Fruit fly (Drosophila melanogaster) whole organism, prepupa: ENCODE data around the gene CG2321.

Source experiments
- CG10631 ChIP-seq: fragments of 200-800 bp; sonication (Bioruptor generic); optimal IDR thresholded peaks from 2 replicates; lab custom pipeline; 2016; ENCODE audit warnings: missing biosample characterization, missing genetic modification characterization
- CG10669 ChIP-seq: fragments of 200-800 bp; sonication (Bioruptor generic); optimal IDR thresholded peaks from 3 replicates; lab custom pipeline; 2018; ENCODE audit warnings: missing biosample characterization, mild to moderate bottlenecking, missing genetic modification characterization, moderate library complexity
- CG11762 ChIP-seq: fragments of 200-800 bp; sonication (Bioruptor generic); optimal IDR thresholded peaks from 3 replicates; lab custom pipeline; 2016; ENCODE audit warnings: missing biosample characterization, missing genetic modification characterization; ENCODE audit not compliant: insufficient read depth
- CG11902 ChIP-seq: fragments of 200-800 bp; sonication (Bioruptor generic); optimal IDR thresholded peaks from 3 replicates; lab custom pipeline; 2016; ENCODE audit warnings: missing biosample characterization, missing genetic modification characterization
- CG15336 ChIP-seq: fragments of 200-800 bp; sonication (Bioruptor generic); IDR thresholded peaks from 2 replicates; pipeline ENCODE4 v1.3.6; 2022; ENCODE audit warnings: missing biosample characterization, missing genetic modification characterization
- CG1621 ChIP-seq: fragments of 200-800 bp; sonication (Bioruptor generic); optimal IDR thresholded peaks from 3 replicates; lab custom pipeline; 2018; ENCODE audit warnings: missing biosample characterization, mild to moderate bottlenecking, missing genetic modification characterization
- CG32006 ChIP-seq: fragments of 200-800 bp; sonication (Bioruptor generic); optimal IDR thresholded peaks from 3 replicates; lab custom pipeline; 2017; ENCODE audit warnings: missing biosample characterization, mild to moderate bottlenecking, missing genetic modification characterization
- CG34406 ChIP-seq: fragments of 200-800 bp; sonication (Bioruptor generic); optimal IDR thresholded peaks from 3 replicates; lab custom pipeline; 2016; ENCODE audit warnings: missing biosample characterization, missing genetic modification characterization
- CG3919 ChIP-seq: fragments of 200-800 bp; sonication (Bioruptor generic); optimal IDR thresholded peaks from 3 replicates; lab custom pipeline; 2016; ENCODE audit warnings: missing biosample characterization, missing genetic modification characterization
- CG4318 ChIP-seq: fragments of 200-800 bp; sonication (Bioruptor generic); optimal IDR thresholded peaks from 3 replicates; lab custom pipeline; 2017; ENCODE audit warnings: missing biosample characterization, mild to moderate bottlenecking, missing genetic modification characterization
- CG6163 ChIP-seq: fragments of 200-800 bp; sonication (Bioruptor generic); IDR thresholded peaks from 3 replicates; pipeline ENCODE4 v1.3.6; 2022; ENCODE audit warnings: missing biosample characterization, missing genetic modification characterization
- CG6276 ChIP-seq: fragments of 200-800 bp; sonication (Bioruptor generic); optimal IDR thresholded peaks from 2 replicates; lab custom pipeline; 2017; ENCODE audit warnings: missing biosample characterization, mild to moderate bottlenecking, missing genetic modification characterization
- CG6792 ChIP-seq: fragments of 200-800 bp; sonication (Bioruptor generic); optimal IDR thresholded peaks from 3 replicates; lab custom pipeline; 2016; ENCODE audit warnings: missing biosample characterization, missing genetic modification characterization
- CG8119 ChIP-seq: fragments of 200-800 bp; sonication (Bioruptor generic); IDR thresholded peaks from 3 replicates; pipeline ENCODE4 v1.3.6; 2022; ENCODE audit warnings: missing biosample characterization, missing genetic modification characterization
- CG8319 ChIP-seq: fragments of 200-800 bp; sonication (Bioruptor generic); optimal IDR thresholded peaks from 3 replicates; lab custom pipeline; 2016; ENCODE audit warnings: missing biosample characterization, missing genetic modification characterization
- CG8632 ChIP-seq: fragments of 200-800 bp; sonication (Bioruptor generic); optimal IDR thresholded peaks from 3 replicates; lab custom pipeline; 2016; ENCODE audit warnings: missing biosample characterization, missing genetic modification characterization
- CG9139 ChIP-seq: fragments of 200-800 bp; sonication (Bioruptor generic); optimal IDR thresholded peaks from 3 replicates; lab custom pipeline; 2017; ENCODE audit warnings: missing biosample characterization, mild to moderate bottlenecking, missing genetic modification characterization
- Eip75B ChIP-seq: fragments of 200-800 bp; sonication (Bioruptor generic); optimal IDR thresholded peaks from 3 replicates; lab custom pipeline; 2016; ENCODE audit warnings: missing biosample characterization, missing genetic modification characterization
- Eip78C ChIP-seq: fragments of 200-800 bp; sonication (Bioruptor generic); peaks from one replicate; lab custom pipeline; 2016; ENCODE audit warnings: missing biosample characterization, missing genetic modification characterization
- Ets96B ChIP-seq: fragments of 200-800 bp; optimal IDR thresholded peaks from 2 replicates; lab custom pipeline; 2019; ENCODE audit warnings: missing biosample characterization, mild to moderate bottlenecking, missing genetic modification characterization, moderate library complexity
- Hr4 ChIP-seq: fragments of 200-800 bp; sonication (Bioruptor generic); optimal IDR thresholded peaks from 3 replicates; lab custom pipeline; 2016; ENCODE audit warnings: missing biosample characterization, missing genetic modification characterization
- Lpt ChIP-seq: fragments of 200-800 bp; sonication (Bioruptor generic); optimal IDR thresholded peaks from 3 replicates; lab custom pipeline; 2016; ENCODE audit warnings: missing biosample characterization, missing genetic modification characterization
- OdsH ChIP-seq: fragments of 200-800 bp; sonication (Bioruptor generic); optimal IDR thresholded peaks from 3 replicates; lab custom pipeline; 2016; ENCODE audit warnings: missing biosample characterization, missing genetic modification characterization
- Sox14 ChIP-seq: fragments of 200-800 bp; sonication (Bioruptor generic); optimal IDR thresholded peaks from 3 replicates; lab custom pipeline; 2016; ENCODE audit warnings: missing biosample characterization, missing genetic modification characterization
- achi ChIP-seq: fragments of 200-800 bp; sonication (Bioruptor generic); optimal IDR thresholded peaks from 3 replicates; lab custom pipeline; 2016; ENCODE audit warnings: missing biosample characterization, missing genetic modification characterization
- acj6 ChIP-seq: fragments of 200-800 bp; sonication (Bioruptor generic); optimal IDR thresholded peaks from 3 replicates; lab custom pipeline; 2016; ENCODE audit warnings: missing biosample characterization, missing genetic modification characterization
- dac ChIP-seq: fragments of 200-800 bp; sonication (Bioruptor generic); optimal IDR thresholded peaks from 2 replicates; lab custom pipeline; 2017; ENCODE audit warnings: missing biosample characterization, mild to moderate bottlenecking, missing genetic modification characterization
- dsx ChIP-seq: fragments of 200-800 bp; optimal IDR thresholded peaks from 3 replicates; lab custom pipeline; 2019; ENCODE audit warnings: missing biosample characterization, mild to moderate bottlenecking, missing genetic modification characterization, moderate library complexity; ENCODE audit not compliant: poor library complexity, severe bottlenecking
- eg ChIP-seq: fragments of 200-800 bp; sonication (Bioruptor generic); IDR thresholded peaks from 3 replicates; pipeline ENCODE4 v1.3.6; 2022; ENCODE audit warnings: missing biosample characterization, missing genetic modification characterization
- esn ChIP-seq: fragments of 200-800 bp; sonication (Bioruptor generic); optimal IDR thresholded peaks from 2 replicates; lab custom pipeline; 2016; ENCODE audit warnings: missing biosample characterization, mild to moderate bottlenecking, missing genetic modification characterization, moderate library complexity
- fd59A ChIP-seq: fragments of 200-800 bp; sonication (Bioruptor generic); optimal IDR thresholded peaks from 2 replicates; lab custom pipeline; 2017; ENCODE audit warnings: missing biosample characterization, mild to moderate bottlenecking, missing genetic modification characterization, missing genetic modification reagents
- lz ChIP-seq: fragments of 200-800 bp; sonication (Bioruptor generic); optimal IDR thresholded peaks from 3 replicates; lab custom pipeline; 2016; ENCODE audit warnings: missing biosample characterization, missing genetic modification characterization
- net ChIP-seq: fragments of 200-800 bp; sonication (Bioruptor generic); optimal IDR thresholded peaks from 3 replicates; lab custom pipeline; 2016; ENCODE audit warnings: missing biosample characterization, missing genetic modification characterization
- pdm3 ChIP-seq: fragments of 200-800 bp; sonication (Bioruptor generic); optimal IDR thresholded peaks from 3 replicates; lab custom pipeline; 2016; ENCODE audit warnings: missing biosample characterization, missing genetic modification characterization
- salr ChIP-seq, 2 experiments: fragments of 200-800 bp; sonication (Bioruptor generic); optimal IDR thresholded peaks; 3 replicates each; lab custom pipeline; 2016 to 2018; ENCODE audit warnings: missing biosample characterization in 2 of 2, missing genetic modification characterization in 2 of 2, mild to moderate bottlenecking in 1 of 2
- spab ChIP-seq: fragments of 200-800 bp; sonication (Bioruptor generic); optimal IDR thresholded peaks from 2 replicates; lab custom pipeline; 2017; ENCODE audit warnings: missing biosample characterization, mild to moderate bottlenecking, missing genetic modification characterization, missing genetic modification reagents
- svp ChIP-seq: fragments of 200-800 bp; sonication (Bioruptor generic); peaks from one replicate; lab custom pipeline; 2016; ENCODE audit warnings: missing biosample characterization, missing genetic modification characterization
- vri ChIP-seq: fragments of 200-800 bp; sonication (Bioruptor generic); optimal IDR thresholded peaks from 3 replicates; lab custom pipeline; 2016; ENCODE audit warnings: missing biosample characterization, mild to moderate bottlenecking, missing genetic modification characterization

Gene CG2321

DNA sequence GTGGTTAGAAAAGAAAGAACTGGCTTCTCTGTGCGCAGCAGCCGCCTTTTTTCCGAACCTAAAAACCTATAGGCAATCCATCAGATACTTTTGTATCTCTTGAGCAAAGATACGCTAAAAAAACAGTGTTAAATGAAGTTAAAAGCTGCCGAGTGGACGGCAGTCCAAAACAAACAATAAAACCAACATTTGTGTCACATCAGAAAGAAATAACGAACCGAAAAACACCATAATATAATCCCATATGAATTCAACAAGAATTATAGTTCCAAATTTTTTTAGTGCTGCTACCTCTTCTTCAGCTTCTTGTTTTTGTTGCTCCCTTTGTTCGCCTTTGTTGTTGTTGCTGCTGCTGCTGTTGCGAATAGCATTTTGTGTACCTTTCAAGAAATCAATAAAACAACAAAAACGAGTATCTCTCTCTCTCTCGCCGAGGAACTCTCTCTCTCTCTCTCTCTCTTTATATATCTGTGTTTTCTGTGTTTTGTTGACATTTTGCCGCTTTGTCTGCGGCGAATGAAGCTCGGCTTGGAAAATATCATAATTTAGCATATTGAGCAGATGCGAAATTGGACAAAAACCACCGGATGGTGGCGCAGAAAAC, 31.2 kb downstream of the CG2321 start (continued):
- TF ChIP-seq fd59A (GFP tag; lab: Kevin White, UChicago) = no peak
- TF ChIP-seq CG10669 (GFP tag; lab: Kevin White, UChicago) = no peak
- peak; percentile 31; the same call in 1 of the 3 replicates for TF ChIP-seq CG6163 (GFP tag; lab: Robert Waterston, UW)
- no peak for TF ChIP-seq CG6792
- TF ChIP-seq esn (GFP tag; lab: Kevin White, UChicago) = no peak
- no peak for TF ChIP-seq CG9139
- TF ChIP-seq CG15336 (GFP tag; lab: Robert Waterston, UW) = no peak
- TF ChIP-seq vri = no peak
- TF ChIP-seq CG3919 (GFP tag; lab: Kevin White, UChicago) = no peak
- no peak for TF ChIP-seq CG34406 (GFP tag; lab: Kevin White, UChicago)
- TF ChIP-seq CG11762 (GFP tag; lab: Kevin White, UChicago) = no peak

DNA sequence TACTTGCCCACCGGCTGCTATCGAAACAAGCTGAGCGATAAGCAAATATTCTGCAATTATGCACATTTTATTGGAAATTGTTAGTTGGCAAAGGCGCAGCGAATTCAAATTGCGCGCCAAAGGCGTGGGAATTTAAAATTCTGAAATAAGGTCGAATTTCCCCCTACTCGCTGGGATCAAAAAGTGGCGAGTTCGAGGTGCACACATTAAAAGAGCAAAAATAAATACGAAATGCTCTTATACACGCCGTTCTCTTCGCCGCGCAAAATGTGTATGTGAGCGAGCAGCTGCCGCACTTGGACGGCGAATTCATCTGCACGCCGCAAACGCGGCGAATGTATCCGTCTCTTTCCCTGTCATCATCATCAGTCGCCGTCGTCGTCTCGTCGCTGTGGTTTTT, 31.9 kb downstream of the CG2321 start:
- peak; percentile 23; the same call in 1 of the 3 replicates for TF ChIP-seq CG8119 (GFP tag; lab: Robert Waterston, UW)
- TF ChIP-seq CG15336 (GFP tag; lab: Robert Waterston, UW) = peak; percentile 47; the same call in 1 of the 2 replicates
- no peak for TF ChIP-seq CG6276
- peak; percentile 6; the same call in 1 of the 3 replicates for TF ChIP-seq CG6163 (GFP tag; lab: Robert Waterston, UW)
- TF ChIP-seq CG11902 (GFP tag; lab: Kevin White, UChicago) = no peak
- TF ChIP-seq CG34406 (GFP tag; lab: Kevin White, UChicago) = no peak
- no peak for TF ChIP-seq spab (GFP tag; lab: Kevin White, UChicago)
- TF ChIP-seq svp (GFP tag; lab: Kevin White, UChicago) = peak; percentile 45
- no peak for TF ChIP-seq dsx (GFP tag; lab: Kevin White, UChicago)
- TF ChIP-seq Sox14 (GFP tag; lab: Kevin White, UChicago) = no peak

DNA sequence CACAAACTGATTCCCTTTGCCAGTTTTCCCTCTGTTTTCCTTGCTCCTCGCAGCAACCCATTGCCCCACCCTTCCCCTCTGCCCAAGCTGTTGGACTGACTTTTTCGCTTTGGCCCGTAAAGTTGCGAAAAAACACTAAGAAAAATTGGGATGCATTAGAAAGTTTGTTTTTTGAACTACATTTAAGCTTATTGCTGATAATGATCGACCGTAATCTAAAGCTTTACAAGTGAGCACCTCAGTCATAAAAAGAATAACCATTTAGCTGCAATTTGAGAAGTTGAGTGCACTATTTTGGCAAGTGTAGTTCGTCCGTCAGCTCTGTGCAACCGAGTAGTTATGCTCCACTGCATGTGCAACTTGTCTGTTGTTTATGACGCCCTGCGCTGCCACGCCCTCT, 38.7 kb downstream of the CG2321 start:
- TF ChIP-seq svp (GFP tag; lab: Kevin White, UChicago) (peak; percentile 47), Hr4 (GFP tag; lab: Kevin White, UChicago) (peak; percentile 67), eg (GFP tag; lab: Robert Waterston, UW) (peak; percentile 55; the same call in 2 of the 3 replicates), Sox14 (GFP tag; lab: Kevin White, UChicago) (peak; percentile 16), CG32006 (peak; percentile 74), Lpt (GFP tag; lab: Kevin White, UChicago) (peak; percentile 15), CG9139 (no peak), CG6276 (peak; percentile 51), dac (peak; percentile 36), CG10631 (GFP tag; lab: Kevin White, UChicago) (peak; percentile 22), net (GFP tag; lab: Kevin White, UChicago) (peak; percentile 26), achi (GFP tag; lab: Kevin White, UChicago) (peak; percentile 29), acj6 (peak; percentile 10), Ets96B (tag; lab: Kevin White, UChicago) (peak; percentile 48), salr (GFP tag; optimal IDR thresholded peaks at IDR 0.05; lab: Kevin White, UChicago) (peak in 1 of 2 experiments; percentile 54), CG8319 (no peak), CG15336 (GFP tag; lab: Robert Waterston, UW) (peak; percentile 68), Eip78C (no peak), CG8119 (GFP tag; lab: Robert Waterston, UW) (peak; percentile 60), CG8632 (no peak), pdm3 (GFP tag; lab: Kevin White, UChicago) (peak; percentile 29), lz (GFP tag; lab: Kevin White, UChicago) (no peak), CG1621 (tag; lab: Kevin White, UChicago) (peak; percentile 17), CG10669 (GFP tag; lab: Kevin White, UChicago) (peak; percentile 20), esn (GFP tag; lab: Kevin White, UChicago) (no peak), CG3919 (GFP tag; lab: Kevin White, UChicago) (peak; percentile 38), Eip75B (GFP tag; lab: Kevin White, UChicago) (peak; percentile 5), OdsH (GFP tag; lab: Kevin White, UChicago) (peak; percentile 31), CG4318 (GFP tag; lab: Kevin White, UChicago) (peak; percentile 29), CG6163 (GFP tag; lab: Robert Waterston, UW) (peak; percentile 67; the same call in 2 of the 3 replicates)
- TF ChIP-seq, all 60 proteins: peak for 24
